Worm (Caenorhabditis elegans) whole organism, early embryonic: ENCODE data around the gene tsp-8.

ENCODE experiments used
- aly-1 ChIP-seq: sonication (generic microtip); optimal IDR thresholded peaks from 2 replicates; lab custom pipeline; 2016; ENCODE audit warnings: missing genetic modification characterization, missing compliant biosample characterization
- ama-1 ChIP-seq: fragments of 150-350 bp; optimal IDR thresholded peaks from 2 replicates; lab custom pipeline; 2014
- ceh-13 ChIP-seq: fragments of 200-800 bp; sonication (Bioruptor generic); optimal IDR thresholded peaks from 2 replicates; lab custom pipeline; 2018; ENCODE audit warnings: mild to moderate bottlenecking, missing genetic modification characterization, missing compliant biosample characterization
- ets-7 ChIP-seq: sonication (generic microtip); optimal IDR thresholded peaks from 2 replicates; lab custom pipeline; 2016; ENCODE audit warnings: missing genotype, missing genetic modification characterization, missing compliant biosample characterization
- scrt-1 ChIP-seq: fragments of 200-800 bp; sonication (Bioruptor generic); IDR thresholded peaks from 2 replicates; pipeline ENCODE4 v1.3.6; 2022; ENCODE audit warnings: missing genetic modification characterization, missing compliant biosample characterization
- sea-1 ChIP-seq: fragments of 200-800 bp; sonication (Bioruptor generic); conservative IDR thresholded peaks from 2 replicates; pipeline ENCODE4 v1.3.6; 2022; ENCODE audit warnings: missing genetic modification characterization, missing compliant biosample characterization
- tbx-11 ChIP-seq: fragments of 200-800 bp; sonication (Bioruptor generic); IDR thresholded peaks from 2 replicates; pipeline ENCODE4 v1.3.6; 2022; ENCODE audit warnings: missing genetic modification characterization, missing compliant biosample characterization
- tbx-37 ChIP-seq: fragments of 200-800 bp; sonication (Bioruptor generic); conservative IDR thresholded peaks from 2 replicates; pipeline ENCODE4 v1.3.6; 2022; ENCODE audit warnings: missing genetic modification reagents, missing genetic modification characterization, missing compliant biosample characterization
- tra-4 ChIP-seq: sonication (generic microtip); optimal IDR thresholded peaks from 2 replicates; lab custom pipeline; 2017; ENCODE audit warnings: missing genetic modification characterization, missing compliant biosample characterization

ce11 chrX:14709591-14709990, 19.7 kb downstream of the tsp-8 start:
- no peak for TF ChIP-seq ets-7 (tag; lab: Kevin White, UChicago)
- no peak for TF ChIP-seq scrt-1 (GFP tag; lab: Robert Waterston, UW)
- TF ChIP-seq tbx-37 (GFP tag; lab: Robert Waterston, UW): no peak
- no peak for TF ChIP-seq tra-4 (tag; lab: Kevin White, UChicago)
- no peak for TF ChIP-seq ama-1 (lab: Kevin White, UChicago)
- no peak for TF ChIP-seq ceh-13 (GFP tag; lab: Kevin White, UChicago)
- TF ChIP-seq sea-1: no peak
- TF ChIP-seq aly-1: no peak
- no peak for TF ChIP-seq tbx-11 (GFP tag; lab: Robert Waterston, UW)
